Worm (Caenorhabditis elegans): Measurements from ENCODE around the gene srlf-18.

DNA sequence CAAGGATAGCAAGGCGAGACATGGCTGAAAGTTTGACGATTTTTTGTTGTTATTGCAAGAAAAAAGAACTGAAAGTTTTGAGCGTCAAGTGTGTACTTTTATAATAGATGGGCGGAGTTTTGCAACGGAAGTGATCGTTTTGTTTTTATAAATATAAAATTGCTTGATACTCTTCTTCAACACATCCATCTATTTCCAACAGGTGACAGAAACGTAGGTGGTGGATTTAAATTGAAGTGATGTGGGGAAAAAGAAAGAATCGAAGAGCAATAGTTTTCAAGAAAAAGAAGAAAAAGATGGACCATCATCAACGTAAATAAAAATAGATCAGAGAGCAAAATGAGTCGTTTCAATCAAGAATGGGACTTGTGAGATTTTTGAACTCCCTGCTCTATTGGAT is 34.3 kb downstream of the srlf-18 start, which contains the start of gene ttr-17:
- TF ChIP-seq snpc-4 (tag; optimal IDR thresholded peaks at IDR 0.05) (no peak), fos-1 (tag; optimal IDR thresholded peaks at IDR 0.05) (no peak), unc-55 (GFP tag; optimal IDR thresholded peaks at IDR 0.05) (no peak), nhr-6 (tag; optimal IDR thresholded peaks at IDR 0.05) (no peak), ztf-1 (GFP tag; conservative IDR thresholded peaks at IDR 0.05) (no peak)

Data from whole organism, L2 larva.